ENCODE assay signal across 1 fruit fly cellular context in the genomic region with DNA sequence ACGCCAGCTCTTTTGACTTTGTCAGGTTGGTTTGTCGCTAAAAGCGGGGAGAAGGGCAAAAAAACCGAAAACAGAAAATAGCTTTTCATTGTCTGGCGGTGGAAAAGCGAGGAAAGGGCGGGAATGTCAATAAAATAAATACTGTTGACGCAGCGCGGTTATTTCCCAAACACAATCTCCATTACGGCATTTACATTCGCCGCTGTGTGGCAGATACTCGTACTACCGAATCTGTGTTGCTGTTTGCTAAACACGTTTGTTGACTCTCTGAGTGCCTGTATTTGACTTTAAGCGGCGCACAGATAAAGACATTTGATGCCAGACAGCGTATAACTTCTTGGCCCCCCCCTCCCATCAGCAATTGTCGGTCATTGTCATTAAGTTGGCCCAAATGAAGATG.
A peak's percentile ranks its signal among the peaks of the same experiment; 100 is the strongest.
TF ChIP-seq lines count a peak whose summit lies in the region.

No protein-coding gene starts in this region.

TF ChIP-seq in whole organism, embryonic, 481 proteins besides CTCF, POLR2A, EP300 and RAD21 (continued from another document and continues in another):
- TF ChIP-seq lab (GFP tag; optimal IDR thresholded peaks at IDR 0.05; lab: Kevin White, UChicago) (peak; percentile 80), Gsc (GFP tag; IDR thresholded peaks at IDR 0.05; lab: Robert Waterston, UW) (no peak), CG31224 (GFP tag; IDR thresholded peaks at IDR 0.05; lab: Robert Waterston, UW) (no peak), crp (GFP tag; optimal IDR thresholded peaks at IDR 0.05; lab: Kevin White, UChicago) (peak in 1 of 2 experiments; percentile 13), MTF-1 (GFP tag; optimal IDR thresholded peaks at IDR 0.05; lab: Kevin White, UChicago; ENCODE audit: borderline replicate concordance) (peak; percentile 78), CG1233 (GFP tag; optimal IDR thresholded peaks at IDR 0.05; lab: Kevin White, UChicago) (peak; percentile 72), pros (GFP tag; optimal IDR thresholded peaks at IDR 0.05; lab: Kevin White, UChicago) (no peak), ci (GFP tag; IDR thresholded peaks at IDR 0.05; lab: Robert Waterston, UW) (no peak; the same call in 1 of the 3 replicates), ap (GFP tag; IDR thresholded peaks at IDR 0.05; lab: Robert Waterston, UW) (no peak), CG18599 (GFP tag; optimal IDR thresholded peaks at IDR 0.05; lab: Kevin White, UChicago) (peak; percentile 74), knrl (GFP tag; IDR thresholded peaks at IDR 0.05; lab: Robert Waterston, UW; ENCODE audit: partially characterized antibody) (no peak), ems (GFP tag; optimal IDR thresholded peaks at IDR 0.05; lab: Kevin White, UChicago) (peak; percentile 53), CG11560 (tag; IDR thresholded peaks at IDR 0.05; lab: Robert Waterston, UW) (no peak), Lim3 (GFP tag; IDR thresholded peaks at IDR 0.05; lab: Robert Waterston, UW) (no peak), CG3281 (GFP tag; optimal IDR thresholded peaks at IDR 0.05; lab: Kevin White, UChicago) (peak; percentile 63), CG16813 (GFP tag; IDR thresholded peaks at IDR 0.05; lab: Robert Waterston, UW; ENCODE audit: partially characterized antibody) (no peak), MESR4 (GFP tag; optimal IDR thresholded peaks at IDR 0.05; lab: Kevin White, UChicago) (no peak), Oaz (GFP tag; IDR thresholded peaks at IDR 0.05; lab: Robert Waterston, UW) (no peak), mirr (GFP tag; optimal IDR thresholded peaks at IDR 0.05; lab: Kevin White, UChicago) (peak; percentile 72), CG12219 (GFP tag; optimal IDR thresholded peaks at IDR 0.05; lab: Kevin White, UChicago) (peak; percentile 56), klu (GFP tag; IDR thresholded peaks at IDR 0.05; lab: Robert Waterston, UW) (no peak), stc (GFP tag; IDR thresholded peaks at IDR 0.05; lab: Robert Waterston, UW) (0 out of 2 replicates have a peak, but pooled peaks have one; percentile 48), Blimp-1 (GFP tag; optimal IDR thresholded peaks at IDR 0.05; lab: Kevin White, UChicago) (peak; percentile 84), sr (GFP tag; IDR thresholded peaks at IDR 0.05; lab: Robert Waterston, UW) (peak; percentile 60; the same call in 1 of the 3 replicates), NFAT (GFP tag; IDR thresholded peaks at IDR 0.05; lab: Robert Waterston, UW) (no peak), CG33213 (GFP tag; optimal IDR thresholded peaks at IDR 0.05; lab: Kevin White, UChicago) (peak; percentile 54), Xbp1 (GFP tag; optimal IDR thresholded peaks at IDR 0.05; lab: Kevin White, UChicago) (peak; percentile 24), az2 (GFP tag; optimal IDR thresholded peaks at IDR 0.05; lab: Kevin White, UChicago) (peak; percentile 11), MBD-R2 (GFP tag; IDR thresholded peaks at IDR 0.05; lab: Robert Waterston, UW) (no peak), ash1 (GFP tag; optimal IDR thresholded peaks at IDR 0.05; lab: Kevin White, UChicago) (no peak), CG8281 (tag; optimal IDR thresholded peaks at IDR 0.05; lab: Kevin White, UChicago) (peak; percentile 41), nom (GFP tag; optimal IDR thresholded peaks at IDR 0.05; lab: Kevin White, UChicago) (no peak), Nf-YA (GFP tag; IDR thresholded peaks at IDR 0.05; lab: Robert Waterston, UW) (peak; percentile 64; the same call in 1 of the 2 replicates), Dref (GFP tag; IDR thresholded peaks at IDR 0.05; lab: Robert Waterston, UW) (no peak), vvl (GFP tag; IDR thresholded peaks at IDR 0.05; lab: Robert Waterston, UW) (no peak), NC2α (GFP tag; optimal IDR thresholded peaks at IDR 0.05; lab: Kevin White, UChicago) (no peak), CG16815 (GFP tag; optimal IDR thresholded peaks at IDR 0.05; lab: Kevin White, UChicago) (no peak), Dek (tag; optimal IDR thresholded peaks at IDR 0.05; lab: Kevin White, UChicago) (no peak), Usf (GFP tag; optimal IDR thresholded peaks at IDR 0.05; lab: Kevin White, UChicago) (no peak), CG32772 (GFP tag; IDR thresholded peaks at IDR 0.05; lab: Robert Waterston, UW) (no peak), tgo (GFP tag; IDR thresholded peaks at IDR 0.05; lab: Robert Waterston, UW) (no peak), sisA (GFP tag; IDR thresholded peaks at IDR 0.05; lab: Robert Waterston, UW) (no peak), CG6175 (GFP tag; IDR thresholded peaks at IDR 0.05; lab: Robert Waterston, UW) (no peak; the same call in 2 of the 3 replicates), D (optimal IDR thresholded peaks at IDR 0.05; lab: Kevin White, UChicago) (no peak), D (GFP tag; optimal IDR thresholded peaks at IDR 0.05; lab: Kevin White, UChicago) (peak; percentile 67), TFAM (GFP tag; optimal IDR thresholded peaks at IDR 0.05; lab: Kevin White, UChicago) (peak; percentile 39), Meics (GFP tag; optimal IDR thresholded peaks at IDR 0.05; lab: Kevin White, UChicago) (peak; percentile 59), repo (GFP tag; optimal IDR thresholded peaks at IDR 0.05; lab: Kevin White, UChicago) (peak; percentile 2), her (GFP tag; optimal IDR thresholded peaks at IDR 0.05; lab: Kevin White, UChicago) (no peak), CG3407 (GFP tag; optimal IDR thresholded peaks at IDR 0.05; lab: Kevin White, UChicago) (peak; percentile 91), twi (tag; optimal IDR thresholded peaks at IDR 0.05; lab: Kevin White, UChicago) (no peak), GATAe (GFP tag; conservative IDR thresholded peaks at IDR 0.05; lab: Robert Waterston, UW) (no peak), CG43689 (GFP tag; IDR thresholded peaks at IDR 0.05; lab: Robert Waterston, UW) (no peak), CG2120 (GFP tag; optimal IDR thresholded peaks at IDR 0.05; lab: Kevin White, UChicago) (peak; percentile 12), sd (tag; optimal IDR thresholded peaks at IDR 0.05; lab: Kevin White, UChicago) (peak; percentile 53), gfzf (GFP tag; optimal IDR thresholded peaks at IDR 0.05; lab: Kevin White, UChicago) (no peak), schlank (tag; optimal IDR thresholded peaks at IDR 0.05; lab: Kevin White, UChicago) (peak; percentile 27), CG12236 (GFP tag; optimal IDR thresholded peaks at IDR 0.05; lab: Kevin White, UChicago) (peak; percentile 65), cad (GFP tag; optimal IDR thresholded peaks at IDR 0.05; lab: Kevin White, UChicago) (no peak), chinmo (GFP tag; IDR thresholded peaks at IDR 0.05; lab: Robert Waterston, UW; ENCODE audit: partially characterized antibody) (no peak), nerfin-2 (GFP tag; IDR thresholded peaks at IDR 0.05; lab: Robert Waterston, UW; ENCODE audit: partially characterized antibody) (no peak), CG12659 (GFP tag; optimal IDR thresholded peaks at IDR 0.05; lab: Kevin White, UChicago) (peak; percentile 55), gsb-n (tag; optimal IDR thresholded peaks at IDR 0.05; lab: Kevin White, UChicago) (peak; percentile 79), yki (optimal IDR thresholded peaks at IDR 0.05; lab: Kevin White, UChicago) (no peak), Hmx (GFP tag; optimal IDR thresholded peaks at IDR 0.05; lab: Kevin White, UChicago) (no peak), Mad (GFP tag; optimal IDR thresholded peaks at IDR 0.05; lab: Kevin White, UChicago) (peak; percentile 14), cwo (GFP tag; optimal IDR thresholded peaks at IDR 0.05; lab: Kevin White, UChicago) (peak; percentile 33), CG32767 (GFP tag; IDR thresholded peaks at IDR 0.05; lab: Robert Waterston, UW) (no peak), CG12071 (GFP tag; optimal IDR thresholded peaks at IDR 0.05; lab: Kevin White, UChicago) (peak; percentile 87), dpn (GFP tag; optimal IDR thresholded peaks at IDR 0.05; lab: Kevin White, UChicago) (peak; percentile 43 to 47), CrebB (tag; optimal IDR thresholded peaks at IDR 0.05; lab: Kevin White, UChicago) (peak; percentile 67), CG4730 (GFP tag; IDR thresholded peaks at IDR 0.05; lab: Robert Waterston, UW) (no peak), danr (GFP tag; IDR thresholded peaks at IDR 0.05; lab: Robert Waterston, UW) (0 out of 2 replicates have a peak, but pooled peaks have one; percentile 27), chn (GFP tag; optimal IDR thresholded peaks at IDR 0.05; lab: Kevin White, UChicago) (no peak), Fer3 (tag; optimal IDR thresholded peaks at IDR 0.05; lab: Kevin White, UChicago) (peak; percentile 67), ro (GFP tag; IDR thresholded peaks at IDR 0.05; lab: Robert Waterston, UW) (no peak), ind (GFP tag; optimal IDR thresholded peaks at IDR 0.05; lab: Kevin White, UChicago) (peak; percentile 18), Opbp (GFP tag; IDR thresholded peaks at IDR 0.05; lab: Robert Waterston, UW; ENCODE audit: partially characterized antibody) (no peak), CG10654 (GFP tag; optimal IDR thresholded peaks at IDR 0.05; lab: Kevin White, UChicago) (peak; percentile 72), CG31388 (GFP tag; optimal IDR thresholded peaks at IDR 0.05; lab: Kevin White, UChicago) (no peak), Asciz (GFP tag; optimal IDR thresholded peaks at IDR 0.05; lab: Kevin White, UChicago) (peak; percentile 90), CG6854 (GFP tag; optimal IDR thresholded peaks at IDR 0.05; lab: Kevin White, UChicago) (no peak), CG13424 (tag; optimal IDR thresholded peaks at IDR 0.05; lab: Kevin White, UChicago) (peak; percentile 63), inv (GFP tag; IDR thresholded peaks at IDR 0.05; lab: Robert Waterston, UW; ENCODE audit: partially characterized antibody) (no peak), Atf-2 (GFP tag; optimal IDR thresholded peaks at IDR 0.05; lab: Kevin White, UChicago) (peak; percentile 14), Sox102F (GFP tag; optimal IDR thresholded peaks at IDR 0.05; lab: Kevin White, UChicago) (peak; percentile 81), Sox100B (GFP tag; optimal IDR thresholded peaks at IDR 0.05; lab: Kevin White, UChicago) (peak; percentile 69), pzg (GFP tag; optimal IDR thresholded peaks at IDR 0.05; lab: Kevin White, UChicago) (no peak), hb (GFP tag; IDR thresholded peaks at IDR 0.05; lab: Robert Waterston, UW; ENCODE audit: partially characterized antibody) (no peak), al (GFP tag; IDR thresholded peaks at IDR 0.05; lab: Robert Waterston, UW) (no peak), Dip3 (GFP tag; optimal IDR thresholded peaks at IDR 0.05; lab: Kevin White, UChicago) (no peak), sob (GFP tag; IDR thresholded peaks at IDR 0.05; lab: Robert Waterston, UW) (peak; percentile 63), Sry-β (GFP tag; optimal IDR thresholded peaks at IDR 0.05; lab: Kevin White, UChicago) (peak; percentile 50), unc-4 (GFP tag; IDR thresholded peaks at IDR 0.05; lab: Robert Waterston, UW; ENCODE audit: partially characterized antibody) (no peak), org-1 (GFP tag; optimal IDR thresholded peaks at IDR 0.05; lab: Kevin White, UChicago) (peak; percentile 66), jing (GFP tag; optimal IDR thresholded peaks at IDR 0.05; lab: Kevin White, UChicago) (no peak), Elba2 (GFP tag; optimal IDR thresholded peaks at IDR 0.05; lab: Kevin White, UChicago) (no peak), CG15696 (tag; optimal IDR thresholded peaks at IDR 0.05; lab: Kevin White, UChicago) (peak; percentile 38), CG10321 (GFP tag; IDR thresholded peaks at IDR 0.05; lab: Robert Waterston, UW) (peak; percentile 31; the same call in 1 of the 2 replicates), CG10543 (GFP tag; optimal IDR thresholded peaks at IDR 0.05; lab: Kevin White, UChicago) (peak; percentile 42), dmrt11E (tag; optimal IDR thresholded peaks at IDR 0.05; lab: Kevin White, UChicago) (peak; percentile 80), wdn (GFP tag; IDR thresholded peaks at IDR 0.05; lab: Robert Waterston, UW) (0 out of 2 replicates have a peak, but pooled peaks have one; percentile 20), phol (tag; optimal IDR thresholded peaks at IDR 0.05; lab: Kevin White, UChicago) (no peak), Dll (GFP tag; IDR thresholded peaks at IDR 0.05; lab: Robert Waterston, UW; ENCODE audit: partially characterized antibody) (no peak), crc (GFP tag; optimal IDR thresholded peaks at IDR 0.05; lab: Kevin White, UChicago) (no peak), CG14441 (GFP tag; IDR thresholded peaks at IDR 0.05; lab: Robert Waterston, UW) (peak; percentile 22; the same call in 1 of the 2 replicates), Ssrp (tag; optimal IDR thresholded peaks at IDR 0.05; lab: Kevin White, UChicago) (no peak), sna (GFP tag; IDR thresholded peaks at IDR 0.05; lab: Robert Waterston, UW; ENCODE audit: partially characterized antibody) (no peak), CG10431 (GFP tag; optimal IDR thresholded peaks at IDR 0.05; lab: Kevin White, UChicago) (peak; percentile 54), CG8944 (GFP tag; optimal IDR thresholded peaks at IDR 0.05; lab: Kevin White, UChicago) (peak; percentile 54), CG14014 (GFP tag; IDR thresholded peaks at IDR 0.05; lab: Robert Waterston, UW) (0 out of 2 replicates have a peak, but pooled peaks have one; percentile 56), CG33557 (GFP tag; optimal IDR thresholded peaks at IDR 0.05; lab: Kevin White, UChicago) (peak; percentile 77), kni (GFP tag; optimal IDR thresholded peaks at IDR 0.05; lab: Kevin White, UChicago) (peak; percentile 70), Neu2 (GFP tag; optimal IDR thresholded peaks at IDR 0.05; lab: Kevin White, UChicago; ENCODE audit: borderline replicate concordance) (no peak), Optix (GFP tag; IDR thresholded peaks at IDR 0.05; lab: Robert Waterston, UW) (no peak), exex (tag; optimal IDR thresholded peaks at IDR 0.05; lab: Kevin White, UChicago) (peak; percentile 4), psq (GFP tag; optimal IDR thresholded peaks at IDR 0.05; lab: Kevin White, UChicago) (no peak), Spps (tag; optimal IDR thresholded peaks at IDR 0.05; lab: Kevin White, UChicago) (peak; percentile 71), lola (GFP tag; optimal IDR thresholded peaks at IDR 0.05; lab: Kevin White, UChicago) (no peak), CG2889 (GFP tag; IDR thresholded peaks at IDR 0.05; lab: Robert Waterston, UW) (no peak), Nf-YC (tag; optimal IDR thresholded peaks at IDR 0.05; lab: Kevin White, UChicago) (no peak), Hmr (GFP tag; optimal IDR thresholded peaks at IDR 0.05; lab: Kevin White, UChicago) (peak; percentile 62), lbe (GFP tag; optimal IDR thresholded peaks at IDR 0.05; lab: Kevin White, UChicago) (no peak), Jarid2 (GFP tag; optimal IDR thresholded peaks at IDR 0.05; lab: Kevin White, UChicago) (peak; percentile 52), Hr3 (GFP tag; optimal IDR thresholded peaks at IDR 0.05; lab: Kevin White, UChicago) (peak; percentile 3), CG15073 (GFP tag; optimal IDR thresholded peaks at IDR 0.05; lab: Kevin White, UChicago) (no peak), kay (GFP tag; optimal IDR thresholded peaks at IDR 0.05; lab: Kevin White, UChicago) (no peak)
